Worm (Caenorhabditis elegans) whole organism, young adult: ENCODE data around the gene myrf-1.
A peak's percentile ranks its signal among the peaks of the same experiment; 100 is the strongest.

Source experiments
- B0261.1 ChIP-seq: sonication (generic microtip); optimal IDR thresholded peaks from 2 replicates; lab custom pipeline; 2016; ENCODE audit warnings: mild to moderate bottlenecking, missing genetic modification characterization, moderate library complexity, missing compliant biosample characterization
- C06A6.2 ChIP-seq: fragments of 200-800 bp; sonication (Bioruptor generic); conservative IDR thresholded peaks from 2 replicates; pipeline ENCODE4 v1.3.6; 2022; ENCODE audit warnings: missing genetic modification characterization, missing compliant biosample characterization
- D2030.7 ChIP-seq: fragments of 200-800 bp; sonication (Bioruptor generic); IDR thresholded peaks from 2 replicates; pipeline ENCODE4 v1.3.6; 2022; ENCODE audit warnings: missing genetic modification reagents, missing genetic modification characterization, missing compliant biosample characterization
- F10E7.11 ChIP-seq: sonication (generic microtip); optimal IDR thresholded peaks from 2 replicates; lab custom pipeline; 2017; ENCODE audit warnings: mild to moderate bottlenecking, missing genetic modification characterization, moderate library complexity, missing compliant biosample characterization
- F23B12.7 ChIP-seq: sonication (generic microtip); optimal IDR thresholded peaks from 2 replicates; lab custom pipeline; 2017; ENCODE audit warnings: missing genetic modification characterization, mild to moderate bottlenecking, missing compliant biosample characterization, antibody characterized with exemption, moderate library complexity; ENCODE audit not compliant: insufficient read depth
- F37B4.10 ChIP-seq: fragments of 200-800 bp; sonication (Bioruptor generic); IDR thresholded peaks from 2 replicates; pipeline ENCODE4 v1.3.6; 2022; ENCODE audit warnings: missing genetic modification characterization, missing compliant biosample characterization
- F52B5.7 ChIP-seq: sonication (generic microtip); optimal IDR thresholded peaks from 2 replicates; lab custom pipeline; 2016; ENCODE audit warnings: mild to moderate bottlenecking, missing genetic modification characterization, missing compliant biosample characterization
- F57C9.4 ChIP-seq: sonication (generic microtip); optimal IDR thresholded peaks from 2 replicates; lab custom pipeline; 2017; ENCODE audit warnings: mild to moderate bottlenecking, missing genetic modification characterization, missing compliant biosample characterization
- akir-1 ChIP-seq: fragments of 200-800 bp; sonication (Bioruptor generic); optimal IDR thresholded peaks from 2 replicates; lab custom pipeline; 2018; ENCODE audit warnings: mild to moderate bottlenecking, missing genetic modification characterization, moderate library complexity, missing compliant biosample characterization
- bed-1 ChIP-seq: fragments of 200-800 bp; sonication (Bioruptor generic); IDR thresholded peaks from 2 replicates; pipeline ENCODE4 v1.3.6; 2022; ENCODE audit warnings: missing genetic modification reagents, missing genetic modification characterization, missing compliant biosample characterization
- ceh-40 ChIP-seq: fragments of 200-800 bp; sonication (Bioruptor generic); IDR thresholded peaks from 2 replicates; pipeline ENCODE4 v1.3.6; 2022; ENCODE audit warnings: missing genetic modification characterization, missing compliant biosample characterization
- efl-1 ChIP-seq: fragments of 150-350 bp; optimal IDR thresholded peaks from 2 replicates; lab custom pipeline; 2014; ENCODE audit warnings: missing biosample characterization, missing genetic modification reagents, missing genetic modification characterization
- egl-44 ChIP-seq: fragments of 200-800 bp; sonication (Bioruptor generic); IDR thresholded peaks from 2 replicates; pipeline ENCODE4 v1.3.6; 2022; ENCODE audit warnings: missing genetic modification reagents, missing genetic modification characterization, missing compliant biosample characterization
- gei-17 ChIP-seq: fragments of 200-800 bp; sonication (Bioruptor generic); optimal IDR thresholded peaks from 2 replicates; lab custom pipeline; 2018; ENCODE audit warnings: mild to moderate bottlenecking, missing genetic modification characterization, missing compliant biosample characterization
- hlh-26 ChIP-seq: fragments of 200-800 bp; sonication (Bioruptor generic); conservative IDR thresholded peaks from 2 replicates; pipeline ENCODE4 v1.3.6; 2022; ENCODE audit warnings: missing genetic modification reagents, missing genetic modification characterization, missing compliant biosample characterization
- lir-1 ChIP-seq: fragments of 200-800 bp; sonication (Bioruptor generic); conservative IDR thresholded peaks from 2 replicates; pipeline ENCODE4 v1.3.6; 2022; ENCODE audit warnings: missing genetic modification reagents, missing genetic modification characterization, missing compliant biosample characterization
- mcd-1 ChIP-seq: fragments of 200-800 bp; sonication (Bioruptor generic); IDR thresholded peaks from 2 replicates; pipeline ENCODE4 v1.3.6; 2022; ENCODE audit warnings: missing genetic modification reagents, missing genetic modification characterization, missing compliant biosample characterization
- nfya-2 ChIP-seq: fragments of 200-800 bp; sonication (Bioruptor generic); IDR thresholded peaks from 2 replicates; pipeline ENCODE4 v1.3.6; 2022; ENCODE audit warnings: missing genetic modification reagents, missing genetic modification characterization, missing compliant biosample characterization
- nfyb-1 ChIP-seq: fragments of 200-800 bp; sonication (Bioruptor generic); IDR thresholded peaks from 2 replicates; pipeline ENCODE4 v1.3.6; 2022; ENCODE audit warnings: missing genetic modification reagents, missing genetic modification characterization, missing compliant biosample characterization
- nhr-179 ChIP-seq: sonication (generic microtip); optimal IDR thresholded peaks from 2 replicates; lab custom pipeline; 2016; ENCODE audit warnings: mild to moderate bottlenecking, missing genetic modification characterization, missing compliant biosample characterization
- nhr-27 ChIP-seq: fragments of 200-800 bp; sonication (Bioruptor generic); optimal IDR thresholded peaks from 2 replicates; lab custom pipeline; 2018; ENCODE audit warnings: mild to moderate bottlenecking, missing genetic modification characterization, moderate library complexity, missing compliant biosample characterization
- nhr-80 ChIP-seq: sonication (generic microtip); optimal IDR thresholded peaks from 2 replicates; lab custom pipeline; 2016; ENCODE audit warnings: missing genetic modification characterization, missing compliant biosample characterization
- nhr-90 ChIP-seq: sonication (generic microtip); optimal IDR thresholded peaks from 2 replicates; lab custom pipeline; 2016; ENCODE audit warnings: missing genotype, mild to moderate bottlenecking, missing genetic modification characterization, missing compliant biosample characterization
- repo-1 ChIP-seq: sonication (generic microtip); optimal IDR thresholded peaks from 2 replicates; lab custom pipeline; 2017; ENCODE audit warnings: mild to moderate bottlenecking, missing genetic modification characterization, missing compliant biosample characterization
- snpc-1.1 ChIP-seq: sonication (generic microtip); optimal IDR thresholded peaks from 2 replicates; lab custom pipeline; 2017; ENCODE audit warnings: missing genetic modification characterization, mild to moderate bottlenecking, missing compliant biosample characterization, antibody characterized with exemption, moderate library complexity, missing genotype, missing genetic modification reagents; ENCODE audit not compliant: insufficient read depth
- tbx-9 ChIP-seq: sonication (generic microtip); optimal IDR thresholded peaks from 2 replicates; lab custom pipeline; 2016; ENCODE audit warnings: borderline replicate concordance, missing genetic modification characterization, inconsistent platforms, missing compliant biosample characterization
- unc-62 ChIP-seq: fragments of 150-350 bp; optimal IDR thresholded peaks from 2 replicates; lab custom pipeline; 2014; ENCODE audit warnings: missing biosample characterization, missing genetic modification reagents, missing genetic modification characterization
- zim-3 ChIP-seq: sonication (generic microtip); optimal IDR thresholded peaks from 2 replicates; lab custom pipeline; 2017; ENCODE audit warnings: mild to moderate bottlenecking, missing genetic modification characterization, moderate library complexity, missing compliant biosample characterization
- ztf-26 ChIP-seq: sonication (generic microtip); optimal IDR thresholded peaks from 2 replicates; lab custom pipeline; 2017; ENCODE audit warnings: missing genetic modification characterization, missing compliant biosample characterization
- ztf-28 ChIP-seq: fragments of 200-800 bp; sonication (Bioruptor generic); IDR thresholded peaks from 2 replicates; pipeline ENCODE4 v1.3.6; 2022; ENCODE audit warnings: missing genetic modification reagents, missing genetic modification characterization, missing compliant biosample characterization
- ztf-6 ChIP-seq: fragments of 200-800 bp; sonication (Bioruptor generic); IDR thresholded peaks from 2 replicates; pipeline ENCODE4 v1.3.6; 2022; ENCODE audit warnings: missing genetic modification reagents, missing genetic modification characterization, missing compliant biosample characterization

The myrf-1 gene

DNA sequence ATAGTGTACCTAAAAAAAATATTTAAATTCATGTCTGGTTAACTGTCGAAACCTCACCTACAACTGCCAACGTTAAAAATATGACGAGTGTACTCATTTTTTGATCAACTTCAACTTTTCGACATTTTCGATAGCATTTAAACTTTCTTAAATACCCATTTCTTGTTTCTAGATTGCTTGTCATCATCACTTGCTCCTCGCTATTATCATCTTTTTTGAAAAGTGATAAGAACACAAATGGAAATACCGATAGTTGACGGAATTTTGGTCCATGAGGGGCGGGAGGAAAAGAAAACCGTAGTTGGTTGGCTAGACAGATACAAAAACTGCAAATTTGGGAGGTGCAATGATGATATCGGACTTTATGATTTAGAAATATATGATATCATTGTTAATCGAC is 32.2 kb downstream of the myrf-1 start, which contains the start of gene clec-143:
clec-143 (minus strand) TSS at position 139 of the 400 bp plus-strand sequence.
- TF ChIP-seq tbx-9 (tag; lab: Kevin White, UChicago) (no peak), ceh-40 (GFP tag; lab: Robert Waterston, UW) (no peak), nhr-80 (tag; lab: Kevin White, UChicago) (peak; percentile 61), nhr-179 (tag; lab: Kevin White, UChicago) (no peak)
- TF ChIP-seq, all 124 proteins: peak for 1

DNA sequence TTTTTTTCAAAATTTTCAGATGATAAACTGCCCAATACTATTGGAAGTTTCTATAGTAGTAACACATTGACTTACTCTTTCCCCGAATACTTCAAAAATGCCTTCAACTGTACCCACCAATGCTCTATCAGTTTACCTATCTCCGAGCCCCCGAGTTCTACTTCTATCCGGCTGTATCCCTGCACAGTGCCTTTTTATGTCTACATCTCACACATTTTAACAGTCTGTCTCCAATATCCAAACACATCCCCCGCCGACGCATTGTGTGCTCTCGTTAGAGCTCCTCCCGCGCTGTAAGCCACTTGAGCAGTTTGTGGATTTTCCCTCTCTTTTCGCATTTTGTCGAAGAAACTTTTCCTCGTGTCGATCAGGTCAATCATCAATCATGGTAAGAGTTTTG is 35.8 kb downstream of the myrf-1 start, which contains the start of gene tnc-2:
tnc-2 (plus strand) TSS at position 301 of the 400 bp plus-strand sequence.
- TF ChIP-seq ztf-28 (GFP tag; lab: Robert Waterston, UW): no peak
- TF ChIP-seq F52B5.7 (tag; lab: Kevin White, UChicago): no peak

DNA sequence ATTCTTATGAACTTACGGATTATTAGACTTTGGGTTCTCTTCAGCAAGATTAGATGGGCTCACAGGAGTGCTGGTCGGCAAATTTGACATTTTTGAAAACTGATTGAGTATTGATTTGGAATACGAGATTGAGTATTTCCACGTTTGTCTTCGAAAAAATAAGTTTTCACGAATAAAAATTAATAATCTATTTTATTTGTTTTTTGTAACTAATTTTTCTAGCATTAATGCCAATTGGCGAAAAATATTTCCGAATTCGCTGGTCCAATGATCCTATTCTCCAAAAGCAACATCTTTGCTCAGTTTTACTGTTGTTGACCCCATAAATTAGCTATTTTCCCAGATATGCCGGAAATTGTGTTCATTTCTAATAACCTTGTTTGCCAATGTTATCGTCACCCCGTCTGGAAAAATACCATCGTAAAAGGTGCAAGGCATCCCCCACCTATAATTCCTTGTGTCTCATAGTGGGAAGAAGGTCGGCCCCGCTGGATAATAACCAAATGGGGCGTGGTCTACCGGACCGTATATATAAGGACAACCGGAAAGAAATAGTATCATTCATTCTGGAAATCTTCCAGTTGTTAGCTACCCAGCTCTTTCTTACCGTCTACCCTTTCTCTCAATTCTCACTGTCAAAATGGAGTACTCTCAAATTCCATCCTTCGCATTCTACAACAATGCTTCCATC is 38.0 kb downstream of the myrf-1 start, which contains the start of the genes ZK673.6 and sdz-37:
ZK673.6 (minus strand) TSS at position 101 of the 691 bp plus-strand sequence.
sdz-37 (plus strand) TSS at position 641 of the 691 bp plus-strand sequence.
- TF ChIP-seq unc-62: no peak
- TF ChIP-seq, all 124 proteins: peak for 0

DNA sequence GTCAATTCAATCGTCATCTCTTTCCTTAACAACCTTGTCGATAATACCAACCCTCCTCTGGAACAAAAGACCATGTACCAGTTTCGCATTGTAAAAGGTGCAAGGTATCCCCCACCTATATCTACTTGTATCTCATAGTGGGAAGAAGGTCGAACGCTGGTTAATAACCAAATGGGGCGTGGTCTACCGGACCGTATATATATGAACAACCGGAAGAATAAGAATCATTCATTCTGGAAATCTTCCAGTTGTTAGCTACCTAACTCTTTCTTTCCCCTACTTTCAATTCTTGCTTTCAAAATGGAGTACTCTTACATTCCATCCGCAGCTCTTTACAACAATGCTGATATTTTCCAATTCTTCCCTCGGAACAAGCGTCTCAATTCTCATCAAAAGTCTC is 41.1 kb downstream of the myrf-1 start, which contains the start of gene ZK673.5:
ZK673.5 (plus strand) TSS at position 301 of the 400 bp plus-strand sequence.
- TF ChIP-seq ztf-26 (tag; lab: Kevin White, UChicago) (no peak), F57C9.4 (no peak), B0261.1 (tag; lab: Kevin White, UChicago) (no peak), bed-1 (GFP tag; lab: Robert Waterston, UW) (no peak), nhr-27 (tag; lab: Kevin White, UChicago) (no peak), egl-44 (GFP tag; lab: Robert Waterston, UW) (no peak), zim-3 (tag; lab: Kevin White, UChicago) (no peak)

DNA sequence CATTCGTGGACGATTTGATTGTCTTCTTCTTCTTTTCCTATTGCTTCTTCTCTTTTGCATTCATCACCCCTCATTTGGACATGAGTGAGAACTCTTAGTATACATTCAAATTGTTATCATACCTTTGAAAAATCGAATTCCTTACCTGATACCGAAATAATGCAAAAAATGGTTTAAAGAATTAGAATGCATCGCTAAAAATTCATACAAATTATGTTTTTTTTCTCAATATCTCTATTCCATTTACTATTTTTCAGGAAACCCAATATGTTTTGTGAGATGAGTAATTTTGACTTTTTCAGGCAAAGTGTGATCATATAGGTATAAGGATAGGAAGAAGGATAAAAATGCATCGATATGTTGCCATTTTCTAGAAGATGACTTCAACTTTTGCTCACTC is 45.4 kb downstream of the myrf-1 start, which contains the start of gene ZK673.11:
ZK673.11 (plus strand) TSS at position 301 of the 400 bp plus-strand sequence.
- TF ChIP-seq D2030.7 (no peak), C06A6.2 (no peak), F23B12.7 (tag; lab: Kevin White, UChicago) (no peak), B0261.1 (tag; lab: Kevin White, UChicago) (no peak), akir-1 (GFP tag; lab: Kevin White, UChicago) (no peak), egl-44 (GFP tag; lab: Robert Waterston, UW) (no peak), repo-1 (tag; lab: Kevin White, UChicago) (no peak), efl-1 (no peak), F10E7.11 (tag; lab: Kevin White, UChicago) (no peak), nfya-2 (no peak), gei-17 (no peak), snpc-1.1 (tag; lab: Kevin White, UChicago) (no peak), ztf-28 (GFP tag; lab: Robert Waterston, UW) (no peak), ztf-6 (GFP tag; lab: Robert Waterston, UW) (no peak), hlh-26 (GFP tag; lab: Robert Waterston, UW) (no peak), nhr-90 (no peak), nfyb-1 (no peak)

DNA sequence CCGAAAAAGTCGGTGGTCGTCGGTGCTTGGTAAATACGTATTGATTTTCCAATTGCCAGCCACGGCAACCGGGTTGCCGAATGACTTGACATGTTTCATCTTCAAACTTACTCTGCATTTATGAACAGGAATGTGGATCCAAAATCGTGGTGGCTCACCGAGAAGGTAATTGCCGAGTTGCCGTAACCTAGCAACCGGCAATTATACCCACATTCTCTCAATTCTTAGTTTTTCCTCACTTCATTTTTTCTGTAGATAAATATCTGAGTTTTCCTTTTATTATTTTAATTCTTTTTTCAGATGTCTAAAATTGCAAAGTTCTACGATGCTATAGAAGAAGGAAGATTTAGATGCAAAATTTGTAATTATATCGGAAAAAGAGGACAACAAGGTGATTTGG is 49.7 kb downstream of the myrf-1 start, which contains the start of gene ZK673.4:
ZK673.4 (plus strand) TSS at position 301 of the 400 bp plus-strand sequence.
- TF ChIP-seq lir-1 (GFP tag; lab: Robert Waterston, UW): no peak
- no peak for TF ChIP-seq F37B4.10 (GFP tag; lab: Robert Waterston, UW)
- TF ChIP-seq ztf-6 (GFP tag; lab: Robert Waterston, UW): no peak
- TF ChIP-seq mcd-1 (GFP tag; lab: Robert Waterston, UW): 0 out of 2 replicates have a peak, but pooled peaks have one; percentile 22
